Fruit fly (Drosophila melanogaster): ENCODE data around the gene Atg8a.

Gene Atg8a

DNA sequence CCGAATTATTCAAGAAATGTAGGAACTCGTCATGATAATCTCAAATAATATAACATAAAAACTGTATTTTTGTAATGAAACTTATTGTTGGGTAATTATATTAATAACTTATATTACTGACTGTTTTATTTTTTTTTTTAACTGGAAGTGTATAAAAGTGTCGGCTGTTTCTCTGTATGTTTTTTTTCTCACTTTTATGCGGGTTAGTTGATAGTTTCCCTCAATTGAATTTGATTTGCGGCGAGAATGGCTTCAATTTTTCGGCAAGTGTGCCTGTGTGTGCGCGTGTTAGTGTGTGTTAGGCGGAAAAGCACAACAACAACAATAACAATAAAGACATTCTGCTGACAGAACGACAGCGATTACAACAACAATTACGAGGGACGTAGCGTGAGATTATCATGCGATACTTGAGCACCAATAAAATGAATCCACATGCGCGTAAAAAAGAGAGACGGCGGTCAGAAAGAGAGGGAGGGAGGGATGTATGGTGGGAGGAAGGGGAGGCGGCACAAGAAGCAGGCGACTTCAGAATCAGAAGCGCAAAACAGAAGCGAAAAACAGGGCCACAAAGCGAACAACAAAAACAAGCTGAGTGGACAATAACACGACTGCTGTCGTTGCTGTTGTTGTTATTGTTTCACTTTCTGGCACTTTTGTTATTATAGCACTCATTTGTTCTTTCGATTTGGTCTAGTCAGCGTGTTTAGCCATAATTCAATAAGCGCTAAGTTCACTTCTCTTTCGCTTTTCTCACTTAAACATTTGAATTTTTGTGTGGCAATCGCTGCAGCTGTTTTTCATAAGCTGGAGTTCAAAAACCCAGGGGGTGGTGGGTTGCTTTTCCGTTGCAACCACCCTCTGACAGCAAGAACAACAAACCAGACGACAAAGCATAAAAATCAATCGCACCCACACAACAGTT, 4.9 kb downstream of the Atg8a start:
- TF ChIP-seq CG8478 (optimal IDR thresholded peaks at IDR 0.05) (no peak), CTCF (optimal IDR thresholded peaks at IDR 0.05) (no peak)

dm6 chrX:10762569-10762958, 5.6 kb downstream of the Atg8a start:
- no peak for TF ChIP-seq CTCF (optimal IDR thresholded peaks at IDR 0.05)
- TF ChIP-seq CG8478 (optimal IDR thresholded peaks at IDR 0.05), result no peak

dm6 chrX:10757616-10758078, 10.5 kb downstream of the Atg8a start, which contains the start of gene Rph:
Gene Rph (minus strand): TSS chrX:10757666.
- no peak for TF ChIP-seq CTCF (optimal IDR thresholded peaks at IDR 0.05)
- no peak for TF ChIP-seq CG8478 (optimal IDR thresholded peaks at IDR 0.05)

- no peak for TF ChIP-seq CG8478 (optimal IDR thresholded peaks at IDR 0.05)
- no peak for TF ChIP-seq CTCF (optimal IDR thresholded peaks at IDR 0.05)
Measured at dm6 chrX:10756026-10756561, 12.0 kb downstream of the Atg8a start.

DNA sequence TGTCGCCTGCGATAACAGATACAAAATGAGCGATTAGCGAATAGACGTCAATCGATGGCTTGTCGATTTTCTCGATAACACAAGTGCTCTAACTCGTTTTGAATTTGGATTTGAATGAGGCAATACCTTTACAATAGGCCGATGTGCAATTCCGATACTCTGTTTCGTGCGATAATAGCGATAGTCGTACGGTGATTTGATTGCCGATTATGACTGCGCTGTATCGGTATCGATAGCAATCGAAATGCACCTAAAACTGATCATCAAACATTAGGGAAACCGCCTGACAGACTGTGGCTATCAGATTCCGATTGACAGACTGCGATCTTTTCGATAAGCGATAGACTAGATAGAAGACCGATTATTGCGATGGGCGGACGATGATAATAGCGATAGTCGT, 16.4 kb downstream of the Atg8a start:
- TF ChIP-seq CG8478 (optimal IDR thresholded peaks at IDR 0.05) (no peak), CTCF (optimal IDR thresholded peaks at IDR 0.05) (no peak)

DNA sequence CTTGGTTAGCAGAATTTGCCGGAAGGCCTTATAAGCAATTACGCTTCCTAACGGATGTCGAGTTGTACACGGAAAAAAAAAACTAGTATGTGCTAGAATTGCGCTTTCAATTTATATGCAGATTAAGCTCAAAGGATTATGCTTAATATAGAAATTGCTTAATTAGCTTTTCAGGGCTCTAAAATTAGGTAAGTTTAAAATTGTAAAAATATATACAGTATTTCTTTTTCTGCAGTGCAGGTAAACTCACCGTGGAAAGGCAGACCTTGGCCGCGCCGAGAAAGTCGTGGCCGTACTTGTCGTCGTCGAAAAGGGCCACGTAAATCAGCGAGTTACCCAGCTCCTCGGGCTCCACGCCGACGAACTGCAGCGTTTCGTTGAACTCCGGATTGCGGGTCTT, 17.5 kb downstream of the Atg8a start:
- no peak for TF ChIP-seq CTCF (optimal IDR thresholded peaks at IDR 0.05)
- no peak for TF ChIP-seq CG8478 (optimal IDR thresholded peaks at IDR 0.05)

- TF ChIP-seq CG8478 (optimal IDR thresholded peaks at IDR 0.05) (no peak), CTCF (optimal IDR thresholded peaks at IDR 0.05) (no peak)
Measured at dm6 chrX:10748647-10749046, 19.5 kb downstream of the Atg8a start.

DNA sequence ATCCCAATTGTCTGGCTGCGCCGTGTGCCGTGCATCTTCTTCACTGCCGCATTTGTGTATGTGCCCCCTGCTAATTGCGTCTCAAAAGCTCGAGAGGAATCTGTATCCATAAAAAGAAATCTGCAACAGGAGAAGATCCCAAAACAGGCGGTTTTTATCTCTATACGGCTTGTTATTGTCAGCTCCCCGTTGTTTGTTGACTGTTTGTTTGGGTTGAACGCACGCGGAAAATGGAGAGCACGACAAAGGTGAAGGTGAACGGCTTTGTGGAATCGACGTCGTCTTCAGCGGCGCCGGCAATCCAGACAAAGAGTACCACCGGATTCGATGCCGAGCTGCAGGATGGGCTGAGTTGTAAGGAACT, 22.6 kb downstream of the Atg8a start:
- TF ChIP-seq CG8478 (optimal IDR thresholded peaks at IDR 0.05), result no peak
- no peak for TF ChIP-seq CTCF (optimal IDR thresholded peaks at IDR 0.05)

DNA sequence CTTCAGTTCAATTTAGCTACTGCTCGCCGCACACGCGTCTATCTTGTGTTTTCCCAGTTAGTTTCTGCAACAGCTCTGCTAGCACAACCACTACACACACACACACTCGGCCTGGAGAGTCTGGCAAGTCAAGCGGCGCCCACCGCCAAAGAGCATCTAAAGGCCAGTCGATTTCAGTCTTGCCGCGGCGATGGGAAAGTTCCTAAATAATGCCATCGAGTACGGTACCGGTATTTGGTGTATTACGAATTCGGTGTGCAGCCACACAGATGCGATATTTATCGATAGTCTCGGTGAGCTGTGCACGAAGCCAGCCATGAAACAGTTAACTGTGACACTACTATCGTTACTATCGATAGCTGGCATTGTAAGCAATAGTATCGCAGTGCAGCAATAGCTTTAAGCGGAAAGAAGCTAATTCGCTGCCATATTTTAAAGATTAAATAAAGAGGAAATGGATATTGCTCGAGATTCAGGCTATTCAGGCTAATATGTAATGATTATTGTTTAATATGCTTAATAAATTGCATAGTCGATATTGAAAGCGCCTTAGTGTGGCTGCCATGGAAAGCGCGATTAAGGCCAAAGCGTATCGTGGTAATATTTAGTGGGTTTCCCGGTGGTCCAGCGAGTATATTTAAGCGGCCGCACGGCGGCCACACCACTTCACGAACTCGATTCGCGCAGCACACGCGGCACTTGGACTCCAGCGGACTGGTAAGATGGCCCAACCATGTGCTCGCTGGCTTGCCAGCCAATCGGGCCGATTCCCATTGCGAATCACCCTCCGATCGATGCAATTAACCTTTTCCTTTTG, 23.2 kb downstream of the Atg8a start, which contains the start of gene stx:
stx (minus strand) TSS at position 171 of the 817 bp plus-strand sequence.
- peak in 1 of 2 experiments; percentile 28 for TF ChIP-seq CTCF (optimal IDR thresholded peaks at IDR 0.05)
- no peak for TF ChIP-seq CG8478 (optimal IDR thresholded peaks at IDR 0.05)

dm6 chrX:10744315-10744767, 23.8 kb downstream of the Atg8a start, which contains the start of gene ras:
Gene ras (plus strand): TSS chrX:10744502.
- TF ChIP-seq CG8478 (optimal IDR thresholded peaks at IDR 0.05) (no peak), CTCF (optimal IDR thresholded peaks at IDR 0.05) (no peak)

dm6 chrX:10743825-10744224, 24.3 kb downstream of the Atg8a start:
- TF ChIP-seq CTCF (optimal IDR thresholded peaks at IDR 0.05) (no peak), CG8478 (optimal IDR thresholded peaks at IDR 0.05) (no peak)

- TF ChIP-seq CG8478 (optimal IDR thresholded peaks at IDR 0.05), result no peak
- TF ChIP-seq CTCF (optimal IDR thresholded peaks at IDR 0.05), result no peak
Measured at dm6 chrX:10742578-10742976, 25.6 kb downstream of the Atg8a start.

dm6 chrX:10741754-10742577, 26.2 kb downstream of the Atg8a start:
- TF ChIP-seq CTCF (optimal IDR thresholded peaks at IDR 0.05) (no peak), CG8478 (optimal IDR thresholded peaks at IDR 0.05) (no peak)

DNA sequence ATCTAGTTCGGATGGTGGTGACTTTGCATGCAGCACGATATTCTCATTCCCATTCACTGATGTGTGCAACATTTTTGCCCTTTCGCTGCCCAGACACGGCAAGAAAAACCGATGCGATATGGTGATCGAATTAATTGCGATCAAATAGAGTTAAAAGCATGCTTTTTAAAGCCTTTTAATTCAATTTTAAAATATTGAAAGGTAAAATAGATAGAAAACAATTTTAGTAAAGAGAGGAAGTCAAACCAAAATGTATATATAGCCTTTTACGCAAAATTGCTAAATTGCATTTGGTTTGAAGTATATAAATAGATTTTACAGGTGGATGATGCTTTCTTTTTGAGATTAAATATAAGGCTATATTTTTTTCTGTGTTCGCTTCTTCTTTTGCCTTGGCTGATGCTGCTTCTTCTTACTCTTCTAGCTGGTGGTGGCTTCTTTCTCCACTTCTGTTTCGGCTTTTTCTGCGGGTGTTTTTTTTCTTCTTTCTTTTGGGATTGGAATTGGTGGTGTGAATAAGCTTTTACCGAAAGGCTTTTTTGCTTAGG, 27.1 kb downstream of the Atg8a start:
- TF ChIP-seq CTCF (optimal IDR thresholded peaks at IDR 0.05) (no peak), CG8478 (optimal IDR thresholded peaks at IDR 0.05) (no peak)
